Worm (Caenorhabditis elegans) whole organism, L3 larva: ENCODE results near the gene endu-2.

Experiments used
- elt-3 ChIP-seq, 3 experiments: fragments of 150-350 bp in 1 of 3; sonication (generic microtip) in 2 of 3; optimal IDR thresholded peaks; 2 replicates in 2 of 3; 4 replicates in 1 of 3; lab custom pipeline; 2014 to 2017; ENCODE audit warnings: missing biosample characterization in 3 of 3, missing genetic modification characterization in 3 of 3
- unc-62 ChIP-seq: fragments of 150-350 bp; sonication (generic microtip); optimal IDR thresholded peaks from 4 replicates; lab custom pipeline; 2014; ENCODE audit warnings: missing biosample characterization, missing genetic modification reagents, missing genetic modification characterization

DNA sequence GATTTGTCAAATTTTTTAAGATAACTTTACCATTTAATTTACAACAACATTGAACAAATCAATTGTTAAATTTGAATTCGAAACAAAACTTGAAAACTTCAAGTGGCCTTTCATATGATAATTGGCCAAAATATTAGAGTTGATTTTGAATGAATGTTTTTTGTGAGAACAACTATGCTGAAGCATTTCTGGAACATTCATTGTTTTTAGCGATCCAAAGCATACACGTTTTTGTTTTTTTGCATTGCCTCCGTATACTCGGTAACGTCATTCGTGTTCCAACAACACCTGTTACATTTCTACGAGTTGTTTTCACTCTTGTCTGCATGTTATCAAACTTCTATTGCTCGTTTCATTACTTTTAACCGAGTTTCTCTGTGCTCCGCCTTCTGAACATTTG, 34.9 kb downstream of the endu-2 start:
- TF ChIP-seq unc-62 (no peak), elt-3 (tag; optimal IDR thresholded peaks at IDR 0.05; lab: Kevin White, UChicago) (no peak)
